Worm (Caenorhabditis elegans): ENCODE results near the gene nhr-109.

ce11 chrII:4405358-4405757 is 27.8 kb upstream of the nhr-109 start, which contains the start of gene ZK430.5:
- TF ChIP-seq pbrm-1 (GFP tag; IDR thresholded peaks at IDR 0.05) (no peak), ztf-6 (GFP tag; IDR thresholded peaks at IDR 0.05) (no peak), gei-17 (GFP tag; optimal IDR thresholded peaks at IDR 0.05) (no peak)
